Worm (Caenorhabditis elegans) whole organism, L4 larva: Measurements from ENCODE around the gene C30G4.4.
"Not testable (repeated sequence)": the region's sequence is repeated elsewhere in the genome, so short reads cannot be mapped to it uniquely, and the experiment has no call there.

Source experiments
- F37D6.2 ChIP-seq: sonication (generic microtip); optimal IDR thresholded peaks from 2 replicates; lab custom pipeline; 2016; ENCODE audit warnings: mild to moderate bottlenecking, missing genetic modification characterization, missing compliant biosample characterization
- F44E2.7 ChIP-seq: fragments of 200-800 bp; sonication (Bioruptor generic); IDR thresholded peaks from 2 replicates; pipeline ENCODE4 v2.1.2; 2022; ENCODE audit warnings: missing genetic modification characterization, missing compliant biosample characterization
- T20F7.1 ChIP-seq: fragments of 200-800 bp; sonication (Bioruptor generic); optimal IDR thresholded peaks from 2 replicates; lab custom pipeline; 2018; ENCODE audit warnings: mild to moderate bottlenecking, missing genetic modification characterization, missing compliant biosample characterization
- Y105C5A.15 ChIP-seq: fragments of 200-800 bp; sonication (Bioruptor generic); IDR thresholded peaks from 2 replicates; pipeline ENCODE4 v1.3.6; 2022; ENCODE audit warnings: missing genetic modification characterization, missing compliant biosample characterization
- aha-1 ChIP-seq: fragments of 150-350 bp; peaks from one replicate; lab custom pipeline; 2014; ENCODE audit warnings: missing biosample characterization, missing genetic modification characterization
- ama-1 ChIP-seq: fragments of 150-350 bp; optimal IDR thresholded peaks from 2 replicates; lab custom pipeline; 2014; ENCODE audit warnings: inconsistent platforms, mixed read lengths
- arid-1 ChIP-seq: fragments of 200-800 bp; sonication (Bioruptor generic); conservative IDR thresholded peaks from 2 replicates; pipeline ENCODE4 v1.3.6; 2022; ENCODE audit warnings: missing genetic modification reagents, missing genetic modification characterization, missing compliant biosample characterization
- ceh-32 ChIP-seq: sonication (generic microtip); optimal IDR thresholded peaks from 2 replicates; lab custom pipeline; 2016; ENCODE audit warnings: mild to moderate bottlenecking, missing genetic modification characterization, missing compliant biosample characterization; ENCODE audit not compliant: poor library complexity
- ceh-44 ChIP-seq: fragments of 200-800 bp; sonication (Bioruptor generic); IDR thresholded peaks from 2 replicates; pipeline ENCODE4 v1.3.6; 2022; ENCODE audit warnings: missing genetic modification reagents, missing genetic modification characterization, missing compliant biosample characterization
- ceh-82 ChIP-seq: sonication (generic microtip); optimal IDR thresholded peaks from 2 replicates; lab custom pipeline; 2017; ENCODE audit warnings: missing biosample characterization, missing genetic modification characterization
- ces-1 ChIP-seq: fragments of 150-350 bp; sonication (generic microtip); optimal IDR thresholded peaks from 4 replicates; lab custom pipeline; 2014; ENCODE audit warnings: missing biosample characterization, missing genetic modification reagents, missing genetic modification characterization
- daf-12 ChIP-seq: fragments of 150-350 bp; optimal IDR thresholded peaks from 2 replicates; lab custom pipeline; 2014; ENCODE audit warnings: missing biosample characterization, missing genetic modification reagents, missing genetic modification characterization
- daf-19 ChIP-seq: fragments of 200-800 bp; sonication (Bioruptor generic); conservative IDR thresholded peaks from 2 replicates; pipeline ENCODE4 v1.3.6; 2022; ENCODE audit warnings: missing genetic modification characterization, missing compliant biosample characterization
- dpl-1 ChIP-seq: fragments of 150-350 bp; optimal IDR thresholded peaks from 2 replicates; lab custom pipeline; 2014; ENCODE audit warnings: missing biosample characterization, missing genetic modification reagents, missing genetic modification characterization
- dve-1 ChIP-seq: sonication (generic microtip); optimal IDR thresholded peaks from 2 replicates; lab custom pipeline; 2017; ENCODE audit warnings: antibody characterized with exemption, mild to moderate bottlenecking, missing genetic modification characterization, missing compliant biosample characterization; ENCODE audit not compliant: insufficient read depth
- fkh-10 ChIP-seq: fragments of 150-350 bp; optimal IDR thresholded peaks from 2 replicates; lab custom pipeline; 2014; ENCODE audit warnings: missing biosample characterization, missing genetic modification reagents, missing genetic modification characterization
- gei-8 ChIP-seq: fragments of 200-800 bp; sonication (Bioruptor generic); optimal IDR thresholded peaks from 2 replicates; lab custom pipeline; 2018; ENCODE audit warnings: mild to moderate bottlenecking, missing genetic modification characterization, missing compliant biosample characterization
- hif-1 ChIP-seq, 2 experiments: sonication (generic microtip); optimal IDR thresholded peaks; 2 replicates each; lab custom pipeline; 2016 to 2017; ENCODE audit warnings: missing compliant biosample characterization in 2 of 2, missing genetic modification characterization in 2 of 2, missing genetic modification reagents in 2 of 2, missing genotype in 2 of 2, mild to moderate bottlenecking in 1 of 2
- jun-1 ChIP-seq: fragments of 150-350 bp; optimal IDR thresholded peaks from 2 replicates; lab custom pipeline; 2014; ENCODE audit warnings: missing biosample characterization, missing genetic modification reagents, missing genetic modification characterization
- lin-13 ChIP-seq: fragments of 150-350 bp; optimal IDR thresholded peaks from 2 replicates; lab custom pipeline; 2014; ENCODE audit warnings: missing biosample characterization, missing genetic modification reagents, missing genetic modification characterization
- lin-38 ChIP-seq: fragments of 200-800 bp; sonication (Bioruptor generic); IDR thresholded peaks from 2 replicates; pipeline ENCODE4 v1.3.6; 2022; ENCODE audit warnings: missing genetic modification reagents, missing genetic modification characterization, missing compliant biosample characterization
- lir-3 ChIP-seq: sonication (generic microtip); optimal IDR thresholded peaks from 2 replicates; lab custom pipeline; 2016; ENCODE audit warnings: mild to moderate bottlenecking, missing genetic modification characterization, missing compliant biosample characterization
- mxl-3 ChIP-seq: fragments of 200-800 bp; sonication (Bioruptor generic); optimal IDR thresholded peaks from 2 replicates; lab custom pipeline; 2018; ENCODE audit warnings: mild to moderate bottlenecking, missing genetic modification characterization, missing compliant biosample characterization
- nhr-10 ChIP-seq: fragments of 150-350 bp; optimal IDR thresholded peaks from 2 replicates; lab custom pipeline; 2014; ENCODE audit warnings: missing biosample characterization, missing genetic modification characterization
- nhr-102 ChIP-seq: sonication (generic microtip); optimal IDR thresholded peaks from 2 replicates; lab custom pipeline; 2016; ENCODE audit warnings: mild to moderate bottlenecking, missing genetic modification characterization, moderate library complexity, missing compliant biosample characterization
- nhr-237 ChIP-seq: sonication (generic microtip); optimal IDR thresholded peaks from 2 replicates; lab custom pipeline; 2017; ENCODE audit warnings: missing biosample characterization, missing genetic modification characterization
- nhr-42 ChIP-seq: fragments of 200-800 bp; sonication (Bioruptor generic); IDR thresholded peaks from 2 replicates; pipeline ENCODE4 v1.3.6; 2022; ENCODE audit warnings: missing genetic modification characterization, missing compliant biosample characterization
- nhr-6 ChIP-seq: fragments of 150-350 bp; optimal IDR thresholded peaks from 2 replicates; lab custom pipeline; 2014; ENCODE audit warnings: missing biosample characterization, missing genetic modification characterization
- nhr-77 ChIP-seq: fragments of 150-350 bp; optimal IDR thresholded peaks from 2 replicates; lab custom pipeline; 2014; ENCODE audit warnings: missing biosample characterization, missing genetic modification characterization
- pha-4 ChIP-seq, 2 experiments: fragments of 150-350 bp in 1 of 2; fragments of 200-800 bp in 1 of 2; sonication (Bioruptor generic) in 1 of 2; IDR thresholded peaks in 1 of 2; optimal IDR thresholded peaks in 1 of 2; 2 replicates each; pipeline versions ENCODE4 v1.3.6 to Lab custom; 2014 to 2022; ENCODE audit warnings: missing genetic modification characterization in 2 of 2, missing genetic modification reagents in 2 of 2, missing biosample characterization in 1 of 2, missing compliant biosample characterization in 1 of 2
- php-3 ChIP-seq: fragments of 200-800 bp; sonication (Bioruptor generic); IDR thresholded peaks from 2 replicates; pipeline ENCODE4 v1.3.6; 2022; ENCODE audit warnings: missing genetic modification reagents, missing genetic modification characterization, missing compliant biosample characterization
- skn-1 ChIP-seq: fragments of 150-350 bp; optimal IDR thresholded peaks from 2 replicates; lab custom pipeline; 2014; ENCODE audit warnings: missing biosample characterization, missing genetic modification characterization
- unc-39 ChIP-seq: sonication (generic microtip); optimal IDR thresholded peaks from 2 replicates; lab custom pipeline; 2017; ENCODE audit warnings: missing biosample characterization, missing genetic modification characterization
- unc-62 ChIP-seq, 3 experiments: fragments of 150-350 bp in 1 of 3; sonication (generic microtip); optimal IDR thresholded peaks in 2 of 3; peaks in 1 of 3; 1 replicate in 1 of 3; 2 replicates in 2 of 3; lab custom pipeline; 2014 to 2017; ENCODE audit warnings: missing biosample characterization in 3 of 3, missing genetic modification characterization in 3 of 3, missing genetic modification reagents in 3 of 3, missing genotype in 1 of 3
- ztf-7 ChIP-seq: fragments of 150-350 bp; optimal IDR thresholded peaks from 2 replicates; lab custom pipeline; 2014; ENCODE audit warnings: missing biosample characterization, missing genetic modification characterization

Gene C30G4.4

ce11 chrX:17072088-17072487 is at the start of gene C30G4.4:
C30G4.4 (minus strand) TSS chrX:17072188.
- TF ChIP-seq ceh-32 (tag; lab: Kevin White, UChicago) (no peak), ces-1 (no peak), ceh-82 (tag; lab: Kevin White, UChicago) (no peak)
- TF ChIP-seq, all 104 proteins: peak for 0

DNA sequence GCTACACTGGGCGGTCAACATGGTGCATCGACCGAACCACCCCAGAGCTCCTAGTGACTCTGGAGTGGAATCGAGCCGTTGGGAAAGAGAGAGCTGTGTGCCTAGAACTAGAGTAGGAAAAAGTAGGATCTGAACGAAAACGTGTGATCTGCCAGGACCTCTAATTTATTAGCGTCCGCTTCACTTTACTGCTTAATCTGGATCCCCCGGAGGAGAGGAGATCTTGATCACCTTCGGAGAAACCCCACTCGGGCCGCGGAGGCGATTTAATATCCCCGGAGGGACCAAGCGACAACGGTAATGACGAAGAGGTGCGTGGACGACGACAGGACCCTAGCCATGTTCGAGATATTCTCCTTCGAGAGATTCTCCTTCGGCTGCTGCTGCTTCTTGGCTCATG is 45.4 kb upstream of the C30G4.4 start, which contains the start of gene K09E3.2:
Gene K09E3.2 (plus strand): TSS at position 301 of the 400 bp plus-strand sequence.
- not testable (repeated sequence) for TF ChIP-seq ama-1, ceh-44, lin-13

DNA sequence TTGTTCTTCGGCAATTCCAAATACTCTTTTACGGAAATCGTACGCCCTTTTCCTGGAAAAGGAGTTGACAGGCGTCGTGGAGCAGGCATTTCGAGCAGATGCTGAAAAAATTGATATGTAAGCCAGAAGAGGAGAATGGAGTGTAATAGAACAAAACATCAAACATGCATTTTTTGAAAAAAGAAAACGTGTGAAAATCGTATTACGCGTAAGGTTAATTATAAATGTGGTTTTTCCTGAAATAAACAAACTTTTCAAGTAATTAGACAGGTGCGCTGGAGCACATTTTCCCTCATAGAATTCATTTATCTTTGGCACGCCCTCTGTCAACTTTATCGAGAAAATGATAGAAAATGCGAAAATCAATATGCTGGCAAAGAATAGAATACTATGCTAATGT is 43.1 kb upstream of the C30G4.4 start, which contains the start of gene lido-6:
Gene lido-6 (minus strand): TSS at position 101 of the 400 bp plus-strand sequence.
- TF ChIP-seq nhr-42 (GFP tag; lab: Robert Waterston, UW) (no peak), T20F7.1 (GFP tag; lab: Kevin White, UChicago) (no peak), nhr-77 (tag; lab: Kevin White, UChicago) (no peak), nhr-10 (tag; lab: Kevin White, UChicago) (no peak), nhr-6 (tag; lab: Kevin White, UChicago) (no peak), php-3 (GFP tag; lab: Robert Waterston, UW) (no peak), dpl-1 (GFP tag; lab: Kevin White, UChicago) (no peak), unc-39 (tag; lab: Kevin White, UChicago) (no peak), fkh-10 (GFP tag; lab: Kevin White, UChicago) (no peak), skn-1 (tag; lab: Kevin White, UChicago) (no peak), Y105C5A.15 (GFP tag; lab: Robert Waterston, UW) (no peak), nhr-102 (tag; lab: Kevin White, UChicago) (no peak), hif-1 (tag; optimal IDR thresholded peaks at IDR 0.05; lab: Kevin White, UChicago) (no peak), daf-12 (no peak), arid-1 (GFP tag; lab: Robert Waterston, UW) (no peak), mxl-3 (GFP tag; lab: Kevin White, UChicago) (no peak), pha-4 (GFP tag; IDR thresholded peaks at IDR 0.05; lab: Robert Waterston, UW) (no peak), pha-4 (tag; optimal IDR thresholded peaks at IDR 0.05; lab: Kevin White, UChicago) (no peak), ztf-7 (tag; lab: Kevin White, UChicago) (no peak), jun-1 (tag; lab: Kevin White, UChicago) (no peak)

- TF ChIP-seq ceh-44: no peak
- TF ChIP-seq lir-3 (tag; lab: Kevin White, UChicago): no peak
- no peak for TF ChIP-seq daf-19 (GFP tag; lab: Robert Waterston, UW)
- no peak for TF ChIP-seq dve-1 (tag; lab: Kevin White, UChicago)
- no peak for TF ChIP-seq unc-62 (GFP tag; optimal IDR thresholded peaks at IDR 0.05 in 1 of 2; lab: Kevin White, UChicago)
- TF ChIP-seq unc-62 (tag; optimal IDR thresholded peaks at IDR 0.05; lab: Kevin White, UChicago): no peak
- no peak for TF ChIP-seq ama-1
- no peak for TF ChIP-seq F44E2.7 (GFP tag; lab: Robert Waterston, UW)
- no peak for TF ChIP-seq ces-1
- no peak for TF ChIP-seq F37D6.2 (tag; lab: Kevin White, UChicago)
- TF ChIP-seq aha-1 (tag; lab: Kevin White, UChicago): no peak
- no peak for TF ChIP-seq gei-8 (GFP tag; lab: Kevin White, UChicago)
- TF ChIP-seq nhr-237 (tag; lab: Kevin White, UChicago): no peak
- TF ChIP-seq lin-38 (GFP tag; lab: Robert Waterston, UW): no peak
These were observed 38.6 kb upstream of the C30G4.4 start, which contains the start of gene lido-5 for ce11 chrX:17110555-17110954. lido-5 (minus strand) TSS chrX:17110655.
